Worm (Caenorhabditis elegans) whole organism, L4 larva: ENCODE measurements around the gene octr-1.

ENCODE experiments used
- F37D6.2 ChIP-seq: sonication (generic microtip); optimal IDR thresholded peaks from 2 replicates; lab custom pipeline; 2016; ENCODE audit warnings: mild to moderate bottlenecking, missing genetic modification characterization, missing compliant biosample characterization
- T20F7.1 ChIP-seq: fragments of 200-800 bp; sonication (Bioruptor generic); optimal IDR thresholded peaks from 2 replicates; lab custom pipeline; 2018; ENCODE audit warnings: mild to moderate bottlenecking, missing genetic modification characterization, missing compliant biosample characterization
- T26A8.4 ChIP-seq: fragments of 200-800 bp; sonication (Bioruptor generic); IDR thresholded peaks from 2 replicates; pipeline ENCODE4 v1.3.6; 2022; ENCODE audit warnings: missing genetic modification characterization, missing compliant biosample characterization
- Y48G9A.11 ChIP-seq: fragments of 200-800 bp; sonication (Bioruptor generic); IDR thresholded peaks from 2 replicates; pipeline ENCODE4 v1.3.6; 2022; ENCODE audit warnings: missing genetic modification reagents, missing genetic modification characterization, missing compliant biosample characterization
- Y5F2A.4 ChIP-seq: fragments of 200-800 bp; sonication (Bioruptor generic); optimal IDR thresholded peaks from 2 replicates; lab custom pipeline; 2018; ENCODE audit warnings: mild to moderate bottlenecking, missing genetic modification characterization, missing compliant biosample characterization
- ZK337.2 ChIP-seq: fragments of 200-800 bp; sonication (Bioruptor generic); IDR thresholded peaks from 2 replicates; pipeline ENCODE4 v1.3.6; 2022; ENCODE audit warnings: missing genetic modification reagents, missing genetic modification characterization, missing compliant biosample characterization
- aha-1 ChIP-seq: fragments of 150-350 bp; peaks from one replicate; lab custom pipeline; 2014; ENCODE audit warnings: missing biosample characterization, missing genetic modification characterization
- aly-2 ChIP-seq: sonication (generic microtip); optimal IDR thresholded peaks from 2 replicates; lab custom pipeline; 2018; ENCODE audit warnings: missing biosample characterization, missing genetic modification characterization
- ama-1 ChIP-seq: fragments of 150-350 bp; optimal IDR thresholded peaks from 2 replicates; lab custom pipeline; 2014; ENCODE audit warnings: inconsistent platforms, mixed read lengths
- arid-1 ChIP-seq: fragments of 200-800 bp; sonication (Bioruptor generic); conservative IDR thresholded peaks from 2 replicates; pipeline ENCODE4 v1.3.6; 2022; ENCODE audit warnings: missing genetic modification reagents, missing genetic modification characterization, missing compliant biosample characterization
- attf-4 ChIP-seq: sonication (generic microtip); optimal IDR thresholded peaks from 3 replicates; lab custom pipeline; 2017; ENCODE audit warnings: missing biosample characterization, missing genetic modification characterization
- ceh-20 ChIP-seq: fragments of 200-800 bp; sonication (Bioruptor generic); IDR thresholded peaks from 2 replicates; pipeline ENCODE4 v1.3.6; 2022; ENCODE audit warnings: missing genetic modification reagents, missing genetic modification characterization, missing compliant biosample characterization
- ceh-28 ChIP-seq: fragments of 150-350 bp; optimal IDR thresholded peaks from 2 replicates; lab custom pipeline; 2014; ENCODE audit warnings: missing biosample characterization, missing genetic modification reagents, missing genetic modification characterization
- ceh-32 ChIP-seq: sonication (generic microtip); optimal IDR thresholded peaks from 2 replicates; lab custom pipeline; 2016; ENCODE audit warnings: mild to moderate bottlenecking, missing genetic modification characterization, missing compliant biosample characterization; ENCODE audit not compliant: poor library complexity
- ceh-62 ChIP-seq: sonication (generic microtip); optimal IDR thresholded peaks from 2 replicates; lab custom pipeline; 2017; ENCODE audit warnings: missing biosample characterization, missing genetic modification characterization
- ces-1 ChIP-seq: fragments of 150-350 bp; sonication (generic microtip); optimal IDR thresholded peaks from 4 replicates; lab custom pipeline; 2014; ENCODE audit warnings: missing biosample characterization, missing genetic modification reagents, missing genetic modification characterization
- ctbp-1 ChIP-seq: fragments of 200-800 bp; sonication (Bioruptor generic); IDR thresholded peaks from 2 replicates; pipeline ENCODE4 v1.3.6; 2022; ENCODE audit warnings: missing genetic modification reagents, missing genetic modification characterization, missing compliant biosample characterization
- dmd-6 ChIP-seq: fragments of 200-800 bp; sonication (Bioruptor generic); IDR thresholded peaks from 2 replicates; pipeline ENCODE4 v1.3.6; 2022; ENCODE audit warnings: missing genetic modification reagents, missing genetic modification characterization, missing compliant biosample characterization
- dmd-9 ChIP-seq: fragments of 200-800 bp; sonication (Bioruptor generic); IDR thresholded peaks from 2 replicates; pipeline ENCODE4 v1.3.6; 2022; ENCODE audit warnings: missing genetic modification reagents, missing genetic modification characterization, missing compliant biosample characterization
- duxl-1 ChIP-seq: sonication (generic microtip); optimal IDR thresholded peaks from 2 replicates; lab custom pipeline; 2016; ENCODE audit warnings: mild to moderate bottlenecking, missing genetic modification characterization, moderate library complexity, missing compliant biosample characterization; ENCODE audit not compliant: poor library complexity
- egl-27 ChIP-seq: sonication (generic microtip); optimal IDR thresholded peaks from 3 replicates; lab custom pipeline; 2017; ENCODE audit warnings: missing biosample characterization, missing genetic modification reagents, missing genetic modification characterization
- fos-1 ChIP-seq: fragments of 150-350 bp; optimal IDR thresholded peaks from 2 replicates; lab custom pipeline; 2014; ENCODE audit warnings: missing biosample characterization, missing genetic modification characterization
- hlh-11 ChIP-seq: fragments of 200-800 bp; sonication (Bioruptor generic); optimal IDR thresholded peaks from 2 replicates; lab custom pipeline; 2018; ENCODE audit warnings: mild to moderate bottlenecking, missing genetic modification characterization, missing compliant biosample characterization
- hlh-30 ChIP-seq: sonication (generic microtip); optimal IDR thresholded peaks from 2 replicates; lab custom pipeline; 2017; ENCODE audit warnings: antibody characterized with exemption, mild to moderate bottlenecking, missing genetic modification characterization, missing compliant biosample characterization; ENCODE audit not compliant: insufficient read depth
- hmg-1.1 ChIP-seq: fragments of 200-800 bp; sonication (Bioruptor generic); IDR thresholded peaks from 2 replicates; pipeline ENCODE4 v1.3.6; 2022; ENCODE audit warnings: missing genetic modification reagents, missing genetic modification characterization, missing compliant biosample characterization
- lim-7 ChIP-seq: fragments of 200-800 bp; sonication (Bioruptor generic); IDR thresholded peaks from 2 replicates; pipeline ENCODE4 v1.3.6; 2022; ENCODE audit warnings: missing genetic modification characterization, missing compliant biosample characterization
- lin-13 ChIP-seq: fragments of 150-350 bp; optimal IDR thresholded peaks from 2 replicates; lab custom pipeline; 2014; ENCODE audit warnings: missing biosample characterization, missing genetic modification reagents, missing genetic modification characterization
- lin-38 ChIP-seq: fragments of 200-800 bp; sonication (Bioruptor generic); IDR thresholded peaks from 2 replicates; pipeline ENCODE4 v1.3.6; 2022; ENCODE audit warnings: missing genetic modification reagents, missing genetic modification characterization, missing compliant biosample characterization
- lsy-2 ChIP-seq, 2 experiments: fragments of 150-350 bp in 1 of 2; sonication (generic microtip) in 1 of 2; optimal IDR thresholded peaks; 2 replicates each; lab custom pipeline; 2014 to 2017; ENCODE audit warnings: missing biosample characterization in 2 of 2, missing genetic modification characterization in 2 of 2
- madf-5 ChIP-seq, 2 experiments: fragments of 200-800 bp; sonication (Bioruptor generic); IDR thresholded peaks; 2 replicates each; pipeline ENCODE4 v1.3.6; 2022; ENCODE audit warnings: missing compliant biosample characterization in 2 of 2, missing genetic modification characterization in 2 of 2
- madf-9 ChIP-seq: fragments of 200-800 bp; sonication (Bioruptor generic); conservative IDR thresholded peaks from 2 replicates; pipeline ENCODE4 v1.3.6; 2022; ENCODE audit warnings: missing genetic modification reagents, missing genetic modification characterization, missing compliant biosample characterization
- mdl-1 ChIP-seq, 2 experiments: fragments of 150-350 bp in 1 of 2; sonication (generic microtip) in 1 of 2; optimal IDR thresholded peaks; 2 replicates each; lab custom pipeline; 2014 to 2017; ENCODE audit warnings: missing biosample characterization in 2 of 2, missing genetic modification characterization in 2 of 2
- mdt-29 ChIP-seq: fragments of 200-800 bp; sonication (Bioruptor generic); IDR thresholded peaks from 2 replicates; pipeline ENCODE4 v1.3.6; 2022; ENCODE audit warnings: missing genetic modification reagents, missing genetic modification characterization, missing compliant biosample characterization
- mep-1 ChIP-seq: fragments of 150-350 bp; sonication (generic microtip); optimal IDR thresholded peaks from 3 replicates; lab custom pipeline; 2014; ENCODE audit warnings: missing biosample characterization, missing genetic modification characterization
- nhr-10 ChIP-seq: fragments of 150-350 bp; optimal IDR thresholded peaks from 2 replicates; lab custom pipeline; 2014; ENCODE audit warnings: missing biosample characterization, missing genetic modification characterization
- nhr-102 ChIP-seq: sonication (generic microtip); optimal IDR thresholded peaks from 2 replicates; lab custom pipeline; 2016; ENCODE audit warnings: mild to moderate bottlenecking, missing genetic modification characterization, moderate library complexity, missing compliant biosample characterization
- nhr-28 ChIP-seq: fragments of 150-350 bp; optimal IDR thresholded peaks from 2 replicates; lab custom pipeline; 2014; ENCODE audit warnings: missing biosample characterization, missing genetic modification characterization
- nhr-48 ChIP-seq: sonication (generic microtip); optimal IDR thresholded peaks from 2 replicates; lab custom pipeline; 2016; ENCODE audit warnings: mild to moderate bottlenecking, missing genetic modification characterization, missing compliant biosample characterization
- nhr-6 ChIP-seq: fragments of 150-350 bp; optimal IDR thresholded peaks from 2 replicates; lab custom pipeline; 2014; ENCODE audit warnings: missing biosample characterization, missing genetic modification characterization
- nhr-76 ChIP-seq: fragments of 150-350 bp; optimal IDR thresholded peaks from 2 replicates; lab custom pipeline; 2014; ENCODE audit warnings: missing biosample characterization, missing genetic modification characterization
- nhr-77 ChIP-seq: fragments of 150-350 bp; optimal IDR thresholded peaks from 2 replicates; lab custom pipeline; 2014; ENCODE audit warnings: missing biosample characterization, missing genetic modification characterization
- php-3 ChIP-seq: fragments of 200-800 bp; sonication (Bioruptor generic); IDR thresholded peaks from 2 replicates; pipeline ENCODE4 v1.3.6; 2022; ENCODE audit warnings: missing genetic modification reagents, missing genetic modification characterization, missing compliant biosample characterization
- pqm-1 ChIP-seq: sonication (generic microtip); optimal IDR thresholded peaks from 2 replicates; lab custom pipeline; 2017; ENCODE audit warnings: missing biosample characterization, missing genetic modification characterization
- rbr-2 ChIP-seq: sonication (generic microtip); optimal IDR thresholded peaks from 2 replicates; lab custom pipeline; 2016; ENCODE audit warnings: missing genotype, missing genetic modification characterization, missing compliant biosample characterization
- spr-3 ChIP-seq: fragments of 200-800 bp; sonication (Bioruptor generic); optimal IDR thresholded peaks from 2 replicates; lab custom pipeline; 2018; ENCODE audit warnings: mild to moderate bottlenecking, missing genetic modification characterization, missing compliant biosample characterization
- tra-1 ChIP-seq: fragments of 200-800 bp; sonication (Bioruptor generic); IDR thresholded peaks from 2 replicates; pipeline ENCODE4 v1.3.6; 2022; ENCODE audit warnings: missing genetic modification reagents, missing genetic modification characterization, missing compliant biosample characterization
- unc-130 ChIP-seq: sonication (generic microtip); optimal IDR thresholded peaks from 2 replicates; lab custom pipeline; 2016; ENCODE audit warnings: missing genetic modification reagents, missing genetic modification characterization, missing compliant biosample characterization
- unc-62 ChIP-seq, 3 experiments: fragments of 150-350 bp in 1 of 3; sonication (generic microtip); optimal IDR thresholded peaks in 2 of 3; peaks in 1 of 3; 1 replicate in 1 of 3; 2 replicates in 2 of 3; lab custom pipeline; 2014 to 2017; ENCODE audit warnings: missing biosample characterization in 3 of 3, missing genetic modification characterization in 3 of 3, missing genetic modification reagents in 3 of 3, missing genotype in 1 of 3
- vab-7 ChIP-seq: fragments of 200-800 bp; sonication (Bioruptor generic); IDR thresholded peaks from 2 replicates; pipeline ENCODE4 v1.3.6; 2022; ENCODE audit warnings: missing genetic modification reagents, missing genetic modification characterization, missing compliant biosample characterization
- zip-11 ChIP-seq: fragments of 200-800 bp; sonication (Bioruptor generic); IDR thresholded peaks from 2 replicates; pipeline ENCODE4 v1.3.6; 2022; ENCODE audit warnings: missing genetic modification characterization, missing compliant biosample characterization
- zip-2 ChIP-seq: fragments of 150-350 bp; optimal IDR thresholded peaks from 2 replicates; lab custom pipeline; 2014; ENCODE audit warnings: missing biosample characterization, missing genetic modification characterization

octr-1 gene

DNA sequence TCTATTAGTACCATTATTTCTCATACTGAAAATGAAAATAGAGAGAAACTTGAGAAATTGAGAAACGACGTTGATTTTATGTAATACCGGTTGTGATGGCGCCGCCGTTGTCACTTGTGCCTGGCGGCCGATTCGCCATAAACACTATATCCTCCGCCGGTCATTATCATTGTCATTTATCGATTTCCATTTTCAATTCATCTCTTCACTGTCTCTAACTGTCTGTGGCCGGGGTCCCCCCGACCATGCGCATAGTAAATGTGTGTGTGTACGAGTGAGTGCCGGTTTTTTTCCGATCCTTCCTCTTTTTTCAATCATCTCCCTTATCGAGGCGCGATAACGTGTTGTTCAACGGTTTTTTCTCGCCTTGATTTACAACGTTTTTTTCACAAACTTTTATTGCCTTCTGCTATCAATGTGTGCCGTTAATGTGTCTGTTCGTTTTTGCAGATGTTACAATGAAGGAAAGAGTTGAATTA is 7.7 kb downstream of the octr-1 start, which contains the start of gene F14D12.1:
TSS of gene F14D12.1 (plus strand) at position 429 of the 479 bp plus-strand sequence.
- TF ChIP-seq lsy-2 (tag; optimal IDR thresholded peaks at IDR 0.05; lab: Kevin White, UChicago) (no peak), ceh-32 (tag; lab: Kevin White, UChicago) (no peak), Y5F2A.4 (GFP tag; lab: Kevin White, UChicago) (no peak), lin-38 (GFP tag; lab: Robert Waterston, UW) (no peak), mep-1 (no peak), spr-3 (no peak), tra-1 (GFP tag; lab: Robert Waterston, UW) (no peak), nhr-6 (tag; lab: Kevin White, UChicago) (no peak), zip-11 (GFP tag; lab: Robert Waterston, UW) (no peak), hlh-11 (peak; percentile 67), egl-27 (tag; lab: Kevin White, UChicago) (no peak), fos-1 (tag; lab: Kevin White, UChicago) (no peak), rbr-2 (tag; lab: Kevin White, UChicago) (no peak), arid-1 (GFP tag; lab: Robert Waterston, UW) (no peak), zip-2 (tag; lab: Kevin White, UChicago) (no peak), T20F7.1 (GFP tag; lab: Kevin White, UChicago) (no peak), nhr-77 (tag; lab: Kevin White, UChicago) (no peak), F37D6.2 (no peak), vab-7 (GFP tag; lab: Robert Waterston, UW) (no peak), madf-5 (GFP tag; IDR thresholded peaks at IDR 0.05; lab: Robert Waterston, UW) (no peak), ceh-20 (GFP tag; lab: Robert Waterston, UW) (no peak), aha-1 (tag; lab: Kevin White, UChicago) (peak; percentile 95), ces-1 (GFP tag; lab: Kevin White, UChicago) (no peak), ceh-62 (tag; lab: Kevin White, UChicago) (no peak), dmd-9 (no peak), lim-7 (GFP tag; lab: Robert Waterston, UW) (no peak), hlh-30 (tag; lab: Kevin White, UChicago) (peak; percentile 32), lin-13 (no peak), ama-1 (no peak), ceh-28 (tag; lab: Kevin White, UChicago) (no peak), unc-62 (GFP tag; optimal IDR thresholded peaks at IDR 0.05 in 1 of 2; lab: Kevin White, UChicago) (peak in 1 of 2 experiments; percentile 46), unc-62 (tag; optimal IDR thresholded peaks at IDR 0.05; lab: Kevin White, UChicago) (no peak), ZK337.2 (GFP tag; lab: Robert Waterston, UW) (no peak), aly-2 (tag; lab: Kevin White, UChicago) (no peak), duxl-1 (no peak), ctbp-1 (no peak), T26A8.4 (GFP tag; lab: Robert Waterston, UW) (no peak), nhr-28 (tag; lab: Kevin White, UChicago) (peak; percentile 70), mdt-29 (GFP tag; lab: Robert Waterston, UW) (no peak), hmg-1.1 (GFP tag; lab: Robert Waterston, UW) (no peak), nhr-48 (peak; percentile 37), php-3 (GFP tag; lab: Robert Waterston, UW) (no peak), pqm-1 (tag; lab: Kevin White, UChicago) (no peak), unc-130 (no peak), dmd-6 (GFP tag; lab: Robert Waterston, UW) (0 out of 2 replicates have a peak, but pooled peaks have one; percentile 14), Y48G9A.11 (no peak), attf-4 (tag; lab: Kevin White, UChicago) (no peak), mdl-1 (tag; optimal IDR thresholded peaks at IDR 0.05; lab: Kevin White, UChicago) (peak in 1 of 2 experiments; percentile 30), nhr-10 (no peak), nhr-102 (tag; lab: Kevin White, UChicago) (no peak), nhr-76 (tag; lab: Kevin White, UChicago) (no peak), madf-9 (no peak)
